Fruit fly (Drosophila melanogaster) whole organism, prepupa: ENCODE results near the gene mthl7.

ENCODE experiments used
- CG11294 ChIP-seq: fragments of 200-800 bp; sonication (Bioruptor generic); IDR thresholded peaks from 2 replicates; pipeline ENCODE4 v1.3.6; 2022; ENCODE audit warnings: missing biosample characterization, missing genetic modification characterization
- CG16779 ChIP-seq: fragments of 200-800 bp; sonication (Bioruptor generic); optimal IDR thresholded peaks from 3 replicates; lab custom pipeline; 2017; ENCODE audit warnings: missing biosample characterization, mild to moderate bottlenecking, missing genetic modification characterization
- CG3032 ChIP-seq: fragments of 200-800 bp; optimal IDR thresholded peaks from 2 replicates; lab custom pipeline; 2019; ENCODE audit warnings: missing biosample characterization, mild to moderate bottlenecking, missing genetic modification characterization, moderate library complexity
- CG6276 ChIP-seq: fragments of 200-800 bp; sonication (Bioruptor generic); optimal IDR thresholded peaks from 2 replicates; lab custom pipeline; 2017; ENCODE audit warnings: missing biosample characterization, mild to moderate bottlenecking, missing genetic modification characterization
- CG6854 ChIP-seq: fragments of 200-800 bp; sonication (Bioruptor generic); optimal IDR thresholded peaks from 2 replicates; lab custom pipeline; 2017; ENCODE audit warnings: missing biosample characterization, mild to moderate bottlenecking, missing genetic modification characterization
- Ets21C ChIP-seq: fragments of 200-800 bp; sonication (Bioruptor generic); optimal IDR thresholded peaks from 3 replicates; lab custom pipeline; 2016; ENCODE audit warnings: missing biosample characterization, missing genetic modification characterization
- Hr4 ChIP-seq: fragments of 200-800 bp; sonication (Bioruptor generic); optimal IDR thresholded peaks from 3 replicates; lab custom pipeline; 2016; ENCODE audit warnings: missing biosample characterization, missing genetic modification characterization
- OdsH ChIP-seq: fragments of 200-800 bp; sonication (Bioruptor generic); optimal IDR thresholded peaks from 3 replicates; lab custom pipeline; 2016; ENCODE audit warnings: missing biosample characterization, missing genetic modification characterization
- fd85E ChIP-seq: fragments of 200-800 bp; sonication (Bioruptor generic); optimal IDR thresholded peaks from 3 replicates; lab custom pipeline; 2016; ENCODE audit warnings: missing biosample characterization, missing genetic modification characterization

dm6 chr3L:8137448-8137906 is 42.8 kb downstream of the mthl7 start, which contains the start of the genes Setx and mus301:
- no peak for TF ChIP-seq CG16779
- peak; percentile 81 for TF ChIP-seq CG3032
- TF ChIP-seq Ets21C (GFP tag; lab: Kevin White, UChicago) = peak; percentile 75
- no peak; the same call in 1 of the 2 replicates for TF ChIP-seq CG11294 (GFP tag; lab: Robert Waterston, UW)
- TF ChIP-seq OdsH (GFP tag; lab: Kevin White, UChicago) = no peak
- TF ChIP-seq fd85E (GFP tag; lab: Kevin White, UChicago) = peak; percentile 51
- TF ChIP-seq Hr4 (GFP tag; lab: Kevin White, UChicago) = no peak
- TF ChIP-seq CG6276 (GFP tag; lab: Kevin White, UChicago) = no peak
- no peak for TF ChIP-seq CG6854 (GFP tag; lab: Kevin White, UChicago)
